Worm (Caenorhabditis elegans): ENCODE data around the gene F02A9.7.
A peak's percentile ranks its signal among the peaks of the same experiment; 100 is the strongest.

F02A9.7 gene

ce11 chrIII:9091392-9092291 lies 16.2 kb upstream of the F02A9.7 start, which contains the start of gene glp-1:
TSS of gene glp-1 (plus strand) at chrIII:9092241.
- no peak for TF ChIP-seq W03F9.2 (tag; optimal IDR thresholded peaks at IDR 0.05)
- TF ChIP-seq dao-5 (tag; optimal IDR thresholded peaks at IDR 0.05), result no peak
- no peak for TF ChIP-seq him-1 (tag; optimal IDR thresholded peaks at IDR 0.05)

ce11 chrIII:9089325-9089823 lies 13.9 kb upstream of the F02A9.7 start, which contains the start of the genes mccc-2 and mrpl-44:
TSS of gene mccc-2 (minus strand) at chrIII:9089375.
TSS of gene mrpl-44 (minus strand) at chrIII:9089375.
- TF ChIP-seq W03F9.2 (tag; optimal IDR thresholded peaks at IDR 0.05) (no peak), dao-5 (tag; optimal IDR thresholded peaks at IDR 0.05) (no peak), him-1 (tag; optimal IDR thresholded peaks at IDR 0.05) (no peak)

ce11 chrIII:9084329-9084728 lies 8.9 kb upstream of the F02A9.7 start:
- TF ChIP-seq W03F9.2 (tag; optimal IDR thresholded peaks at IDR 0.05) (no peak), him-1 (tag; optimal IDR thresholded peaks at IDR 0.05) (peak; percentile 17), dao-5 (tag; optimal IDR thresholded peaks at IDR 0.05) (no peak)

ce11 chrIII:9083118-9083517 lies 7.7 kb upstream of the F02A9.7 start:
- TF ChIP-seq dao-5 (tag; optimal IDR thresholded peaks at IDR 0.05) (no peak), him-1 (tag; optimal IDR thresholded peaks at IDR 0.05) (no peak), W03F9.2 (tag; optimal IDR thresholded peaks at IDR 0.05) (no peak)

ce11 chrIII:9081763-9082162 lies 6.3 kb upstream of the F02A9.7 start, which contains the start of gene far-2:
TSS of gene far-2 (plus strand) at chrIII:9081828.
- TF ChIP-seq dao-5 (tag; optimal IDR thresholded peaks at IDR 0.05) (no peak), him-1 (tag; optimal IDR thresholded peaks at IDR 0.05) (no peak), W03F9.2 (tag; optimal IDR thresholded peaks at IDR 0.05) (no peak)

- no peak for TF ChIP-seq dao-5 (tag; optimal IDR thresholded peaks at IDR 0.05)
- no peak for TF ChIP-seq him-1 (tag; optimal IDR thresholded peaks at IDR 0.05)
- TF ChIP-seq W03F9.2 (tag; optimal IDR thresholded peaks at IDR 0.05), result no peak
These were observed 5.6 kb upstream of the F02A9.7 start, which contains the start of gene far-1 for ce11 chrIII:9081055-9081454. TSS of gene far-1 (minus strand) at chrIII:9081179.

ce11 chrIII:9080127-9080526 lies 4.7 kb upstream of the F02A9.7 start:
- TF ChIP-seq W03F9.2 (tag; optimal IDR thresholded peaks at IDR 0.05) (no peak), dao-5 (tag; optimal IDR thresholded peaks at IDR 0.05) (no peak), him-1 (tag; optimal IDR thresholded peaks at IDR 0.05) (no peak)

- TF ChIP-seq W03F9.2 (tag; optimal IDR thresholded peaks at IDR 0.05) (no peak), him-1 (tag; optimal IDR thresholded peaks at IDR 0.05) (no peak), dao-5 (tag; optimal IDR thresholded peaks at IDR 0.05) (no peak)
These were observed 2.3 kb upstream of the F02A9.7 start, which contains the start of gene F02A9.1 for ce11 chrIII:9077708-9078107. TSS of gene F02A9.1 (minus strand) at chrIII:9077808.

ce11 chrIII:9072704-9073103 lies 2.7 kb downstream of the F02A9.7 start:
- TF ChIP-seq W03F9.2 (tag; optimal IDR thresholded peaks at IDR 0.05) (no peak), him-1 (tag; optimal IDR thresholded peaks at IDR 0.05) (no peak), dao-5 (tag; optimal IDR thresholded peaks at IDR 0.05) (no peak)

- no peak for TF ChIP-seq him-1 (tag; optimal IDR thresholded peaks at IDR 0.05)
- no peak for TF ChIP-seq dao-5 (tag; optimal IDR thresholded peaks at IDR 0.05)
- TF ChIP-seq W03F9.2 (tag; optimal IDR thresholded peaks at IDR 0.05), result no peak
These were observed 4.1 kb downstream of the F02A9.7 start, which contains the start of gene lin-12 for ce11 chrIII:9071372-9071771. TSS of gene lin-12 (minus strand) at chrIII:9071472.

- TF ChIP-seq him-1 (tag; optimal IDR thresholded peaks at IDR 0.05) (no peak), dao-5 (tag; optimal IDR thresholded peaks at IDR 0.05) (no peak), W03F9.2 (tag; optimal IDR thresholded peaks at IDR 0.05) (no peak)
These were observed 5.7 kb downstream of the F02A9.7 start for ce11 chrIII:9069712-9070111.

ce11 chrIII:9060267-9060666 lies 15.2 kb downstream of the F02A9.7 start:
- TF ChIP-seq dao-5 (tag; optimal IDR thresholded peaks at IDR 0.05) (no peak), W03F9.2 (tag; optimal IDR thresholded peaks at IDR 0.05) (no peak), him-1 (tag; optimal IDR thresholded peaks at IDR 0.05) (no peak)

- TF ChIP-seq dao-5 (tag; optimal IDR thresholded peaks at IDR 0.05) (no peak), W03F9.2 (tag; optimal IDR thresholded peaks at IDR 0.05) (peak; percentile 38), him-1 (tag; optimal IDR thresholded peaks at IDR 0.05) (no peak)
These were observed 16.4 kb downstream of the F02A9.7 start, which contains the start of gene gst-1 for ce11 chrIII:9058959-9059534. TSS of gene gst-1 (plus strand) at chrIII:9059331.
